Worm (Caenorhabditis elegans) whole organism, late embryonic: ENCODE measurements around the gene F27B3.6.

Source experiments
- dve-1 ChIP-seq: sonication (generic microtip); optimal IDR thresholded peaks from 2 replicates; lab custom pipeline; 2017; ENCODE audit warnings: antibody characterized with exemption, mild to moderate bottlenecking, missing genetic modification characterization, missing compliant biosample characterization
- eyg-1 ChIP-seq: sonication (generic microtip); optimal IDR thresholded peaks from 2 replicates; lab custom pipeline; 2016; ENCODE audit warnings: missing genotype, missing genetic modification characterization, missing compliant biosample characterization
- hlh-30 ChIP-seq: sonication (generic microtip); optimal IDR thresholded peaks from 2 replicates; lab custom pipeline; 2017; ENCODE audit warnings: antibody characterized with exemption, missing genetic modification characterization, missing compliant biosample characterization; ENCODE audit not compliant: insufficient read depth
- nfya-1 ChIP-seq: sonication (generic microtip); optimal IDR thresholded peaks from 2 replicates; lab custom pipeline; 2017; ENCODE audit warnings: missing genetic modification characterization, mild to moderate bottlenecking, missing compliant biosample characterization, antibody characterized with exemption, moderate library complexity
- pat-9 ChIP-seq: fragments of 200-800 bp; sonication (Bioruptor generic); optimal IDR thresholded peaks from 2 replicates; lab custom pipeline; 2018; ENCODE audit warnings: mild to moderate bottlenecking, missing genetic modification characterization, moderate library complexity, missing compliant biosample characterization
- tbx-2 ChIP-seq: sonication (generic microtip); optimal IDR thresholded peaks from 2 replicates; lab custom pipeline; 2016; ENCODE audit warnings: missing genetic modification characterization, missing compliant biosample characterization

- TF ChIP-seq nfya-1 (tag; lab: Kevin White, UChicago): no peak
- TF ChIP-seq eyg-1 (tag; lab: Kevin White, UChicago): no peak
- no peak for TF ChIP-seq hlh-30
- no peak for TF ChIP-seq dve-1
- no peak for TF ChIP-seq pat-9
- no peak for TF ChIP-seq tbx-2 (tag; lab: Kevin White, UChicago)
Observed at ce11 chrIII:6601073-6601472, 22.7 kb upstream of the F27B3.6 start, which contains the start of gene let-765.
